Fruit fly (Drosophila melanogaster) whole organism, prepupa: Measurements from ENCODE around the gene mahe.

ENCODE experiments used
- Blimp-1 ChIP-seq: fragments of 200-800 bp; sonication (Bioruptor generic); optimal IDR thresholded peaks from 3 replicates; lab custom pipeline; 2017; ENCODE audit warnings: missing biosample characterization, missing genetic modification characterization, mild to moderate bottlenecking, moderate library complexity, missing genetic modification reagents
- CG16779 ChIP-seq: fragments of 200-800 bp; sonication (Bioruptor generic); optimal IDR thresholded peaks from 3 replicates; lab custom pipeline; 2017; ENCODE audit warnings: missing biosample characterization, mild to moderate bottlenecking, missing genetic modification characterization
- CG3032 ChIP-seq: fragments of 200-800 bp; optimal IDR thresholded peaks from 2 replicates; lab custom pipeline; 2019; ENCODE audit warnings: missing biosample characterization, mild to moderate bottlenecking, missing genetic modification characterization, moderate library complexity
- Ets21C ChIP-seq: fragments of 200-800 bp; sonication (Bioruptor generic); optimal IDR thresholded peaks from 3 replicates; lab custom pipeline; 2016; ENCODE audit warnings: missing biosample characterization, missing genetic modification characterization
- Hr39 ChIP-seq: fragments of 200-800 bp; sonication (Bioruptor generic); optimal IDR thresholded peaks from 2 replicates; lab custom pipeline; 2016; ENCODE audit warnings: missing biosample characterization, missing genetic modification characterization
- cyc ChIP-seq: fragments of 200-800 bp; sonication (Bioruptor generic); optimal IDR thresholded peaks from 3 replicates; lab custom pipeline; 2016; ENCODE audit warnings: missing biosample characterization, missing genetic modification characterization
- fd85E ChIP-seq: fragments of 200-800 bp; sonication (Bioruptor generic); optimal IDR thresholded peaks from 3 replicates; lab custom pipeline; 2016; ENCODE audit warnings: missing biosample characterization, missing genetic modification characterization
- pdm3 ChIP-seq: fragments of 200-800 bp; sonication (Bioruptor generic); optimal IDR thresholded peaks from 3 replicates; lab custom pipeline; 2016; ENCODE audit warnings: missing biosample characterization, missing genetic modification characterization
- salr ChIP-seq, 2 experiments: fragments of 200-800 bp; sonication (Bioruptor generic); optimal IDR thresholded peaks; 3 replicates each; lab custom pipeline; 2016 to 2018; ENCODE audit warnings: missing biosample characterization in 2 of 2, missing genetic modification characterization in 2 of 2, mild to moderate bottlenecking in 1 of 2

- TF ChIP-seq Ets21C (GFP tag; lab: Kevin White, UChicago) (no peak), Hr39 (GFP tag; lab: Kevin White, UChicago) (no peak), cyc (GFP tag; lab: Kevin White, UChicago) (no peak), CG16779 (tag; lab: Kevin White, UChicago) (no peak), fd85E (no peak), salr (GFP tag; optimal IDR thresholded peaks at IDR 0.05; lab: Kevin White, UChicago) (no peak), pdm3 (GFP tag; lab: Kevin White, UChicago) (no peak), CG3032 (peak; percentile 34), Blimp-1 (GFP tag; lab: Kevin White, UChicago) (peak; percentile 6)
Observed at dm6 chrX:7891596-7892538, 39.3 kb downstream of the mahe start, which contains the start of gene Nek2.
